Fruit fly (Drosophila melanogaster) whole organism, embryonic: ENCODE measurements around the gene CG13884.

Experiments
- Atf3 ChIP-seq: fragments of 200-800 bp; sonication (Bioruptor generic); optimal IDR thresholded peaks from 3 replicates; lab custom pipeline; 2016; ENCODE audit warnings: missing biosample characterization, missing genetic modification characterization
- Bteb2 ChIP-seq: fragments of 200-800 bp; sonication (Bioruptor generic); optimal IDR thresholded peaks from 2 replicates; lab custom pipeline; 2016; ENCODE audit warnings: missing biosample characterization, missing genetic modification characterization
- CG10543 ChIP-seq: fragments of 200-800 bp; sonication (Bioruptor generic); optimal IDR thresholded peaks from 3 replicates; lab custom pipeline; 2017; ENCODE audit warnings: missing biosample characterization, mild to moderate bottlenecking, missing genetic modification characterization, moderate library complexity
- CG11398 ChIP-seq: fragments of 200-800 bp; sonication (Bioruptor generic); optimal IDR thresholded peaks from 2 replicates; lab custom pipeline; 2016; ENCODE audit warnings: missing biosample characterization, missing genetic modification characterization
- CG11504 ChIP-seq: fragments of 200-800 bp; sonication (Bioruptor generic); optimal IDR thresholded peaks from 3 replicates; lab custom pipeline; 2019; ENCODE audit warnings: missing biosample characterization, mild to moderate bottlenecking, missing genetic modification characterization, moderate library complexity
- CG12299 ChIP-seq: fragments of 200-800 bp; sonication (Bioruptor generic); optimal IDR thresholded peaks from 2 replicates; lab custom pipeline; 2018; ENCODE audit warnings: missing biosample characterization, mild to moderate bottlenecking, missing genetic modification characterization
- CG12744 ChIP-seq: fragments of 200-800 bp; sonication (Bioruptor generic); optimal IDR thresholded peaks from 2 replicates; lab custom pipeline; 2016; ENCODE audit warnings: missing biosample characterization, missing genetic modification characterization
- CG13424 ChIP-seq: fragments of 200-800 bp; sonication (Bioruptor generic); optimal IDR thresholded peaks from 2 replicates; lab custom pipeline; 2019; ENCODE audit warnings: missing biosample characterization, mild to moderate bottlenecking, missing genetic modification characterization, moderate library complexity
- CG1647 ChIP-seq: fragments of 200-800 bp; sonication (Bioruptor generic); optimal IDR thresholded peaks from 3 replicates; lab custom pipeline; 2016; ENCODE audit warnings: missing biosample characterization, missing genetic modification characterization
- CG31441 ChIP-seq: fragments of 200-800 bp; sonication (Bioruptor generic); IDR thresholded peaks from 2 replicates; pipeline ENCODE4 v1.3.6; 2022; ENCODE audit warnings: missing biosample characterization, missing genetic modification characterization
- CG3847 ChIP-seq: fragments of 200-800 bp; sonication (Bioruptor generic); IDR thresholded peaks from 2 replicates; pipeline ENCODE4 v1.3.6; 2022; ENCODE audit warnings: missing biosample characterization, missing genetic modification characterization
- CG6175 ChIP-seq: fragments of 200-800 bp; sonication (Bioruptor generic); IDR thresholded peaks from 3 replicates; pipeline ENCODE4 v1.3.6; 2022; ENCODE audit warnings: missing biosample characterization, missing genetic modification characterization
- CG6254 ChIP-seq: fragments of 200-800 bp; sonication (Bioruptor generic); optimal IDR thresholded peaks from 3 replicates; lab custom pipeline; 2017; ENCODE audit warnings: mild to moderate bottlenecking, missing biosample characterization, missing genetic modification reagents, missing genetic modification characterization
- CG7271 ChIP-seq: fragments of 200-800 bp; sonication (Bioruptor generic); optimal IDR thresholded peaks from 2 replicates; lab custom pipeline; 2018; ENCODE audit warnings: missing biosample characterization, mild to moderate bottlenecking, missing genetic modification characterization, moderate library complexity
- CG7372 ChIP-seq: fragments of 200-800 bp; sonication (Bioruptor generic); IDR thresholded peaks from 2 replicates; pipeline ENCODE4 v1.3.6; 2022; ENCODE audit warnings: missing biosample characterization, missing genetic modification characterization
- CG8089 ChIP-seq: fragments of 200-800 bp; sonication (Bioruptor generic); optimal IDR thresholded peaks from 3 replicates; lab custom pipeline; 2016; ENCODE audit warnings: missing biosample characterization, missing genetic modification characterization
- CG8359 ChIP-seq: fragments of 200-800 bp; sonication (Bioruptor generic); optimal IDR thresholded peaks from 2 replicates; lab custom pipeline; 2017; ENCODE audit warnings: missing biosample characterization, mild to moderate bottlenecking, missing genetic modification characterization, borderline replicate concordance
- D19A ChIP-seq: fragments of 200-800 bp; optimal IDR thresholded peaks from 3 replicates; lab custom pipeline; 2019; ENCODE audit warnings: missing biosample characterization, mild to moderate bottlenecking, missing genetic modification characterization, moderate library complexity
- D19B ChIP-seq: fragments of 200-800 bp; sonication (Bioruptor generic); optimal IDR thresholded peaks from 2 replicates; lab custom pipeline; 2017; ENCODE audit warnings: missing biosample characterization, mild to moderate bottlenecking, missing genetic modification characterization
- Drgx ChIP-seq: fragments of 200-800 bp; sonication (Bioruptor generic); IDR thresholded peaks from 2 replicates; pipeline ENCODE4 v1.3.6; 2022; ENCODE audit warnings: missing biosample characterization, missing genetic modification characterization
- Lhr ChIP-seq: fragments of 200-800 bp; sonication (Bioruptor generic); optimal IDR thresholded peaks from 3 replicates; lab custom pipeline; 2017; ENCODE audit warnings: mild to moderate bottlenecking, missing biosample characterization, missing genetic modification reagents, missing genetic modification characterization
- NC2β ChIP-seq: fragments of 200-800 bp; sonication (Bioruptor generic); optimal IDR thresholded peaks from 2 replicates; lab custom pipeline; 2016; ENCODE audit warnings: missing biosample characterization, missing genetic modification characterization
- NFAT ChIP-seq: fragments of 200-800 bp; sonication (Bioruptor generic); IDR thresholded peaks from 2 replicates; pipeline ENCODE4 v1.3.6; 2022; ENCODE audit warnings: missing biosample characterization, missing genetic modification characterization
- Nf-YC ChIP-seq: fragments of 200-800 bp; optimal IDR thresholded peaks from 3 replicates; lab custom pipeline; 2019; ENCODE audit warnings: missing biosample characterization, mild to moderate bottlenecking, missing genetic modification characterization, moderate library complexity
- Optix ChIP-seq: fragments of 200-800 bp; sonication (Bioruptor generic); IDR thresholded peaks from 3 replicates; pipeline ENCODE4 v1.3.6; 2022; ENCODE audit warnings: missing biosample characterization, missing genetic modification characterization
- Pdp1 ChIP-seq, 2 experiments: fragments of 200-800 bp; sonication (Bioruptor generic); optimal IDR thresholded peaks; 3 replicates each; lab custom pipeline; 2016; ENCODE audit warnings: missing biosample characterization in 2 of 2, missing genetic modification characterization in 2 of 2, mild to moderate bottlenecking in 1 of 2, moderate library complexity in 1 of 2
- Rx ChIP-seq: fragments of 200-800 bp; sonication (Bioruptor generic); IDR thresholded peaks from 2 replicates; pipeline ENCODE4 v1.3.6; 2022; ENCODE audit warnings: missing biosample characterization, missing genetic modification characterization
- Scr ChIP-seq: fragments of 200-800 bp; sonication (Bioruptor generic); IDR thresholded peaks from 2 replicates; pipeline ENCODE4 v1.3.6; 2022; ENCODE audit warnings: missing biosample characterization, missing genetic modification characterization; ENCODE audit not compliant: partially characterized antibody
- Xbp1 ChIP-seq: fragments of 200-800 bp; sonication (Bioruptor generic); optimal IDR thresholded peaks from 3 replicates; lab custom pipeline; 2016; ENCODE audit warnings: missing biosample characterization, mild to moderate bottlenecking, missing genetic modification characterization
- amos ChIP-seq: fragments of 200-800 bp; sonication (Bioruptor generic); IDR thresholded peaks from 2 replicates; pipeline ENCODE4 v1.3.6; 2022; ENCODE audit warnings: missing biosample characterization, missing genetic modification characterization; ENCODE audit not compliant: partially characterized antibody
- ara ChIP-seq: fragments of 200-800 bp; sonication (Bioruptor generic); IDR thresholded peaks from 2 replicates; pipeline ENCODE4 v1.3.6; 2022; ENCODE audit warnings: missing biosample characterization, missing genetic modification characterization
- ase ChIP-seq: fragments of 200-800 bp; sonication (Bioruptor generic); IDR thresholded peaks from 3 replicates; pipeline ENCODE4 v1.3.6; 2022; ENCODE audit warnings: missing biosample characterization, missing genetic modification characterization
- bigmax ChIP-seq: fragments of 200-800 bp; sonication (Bioruptor generic); optimal IDR thresholded peaks from 2 replicates; lab custom pipeline; 2018; ENCODE audit warnings: missing biosample characterization, mild to moderate bottlenecking, missing genetic modification characterization
- bowl ChIP-seq: fragments of 200-800 bp; sonication (Bioruptor generic); IDR thresholded peaks from 2 replicates; pipeline ENCODE4 v1.3.6; 2022; ENCODE audit warnings: missing biosample characterization, missing genetic modification characterization
- da ChIP-seq: fragments of 200-800 bp; sonication (Bioruptor generic); optimal IDR thresholded peaks from 2 replicates; lab custom pipeline; 2016; ENCODE audit warnings: missing biosample characterization, missing genetic modification characterization
- dimm ChIP-seq: fragments of 200-800 bp; sonication (Bioruptor generic); IDR thresholded peaks from 2 replicates; pipeline ENCODE4 v1.3.6; 2022; ENCODE audit warnings: missing biosample characterization, missing genetic modification characterization
- disco-r ChIP-seq: fragments of 200-800 bp; sonication (Bioruptor generic); optimal IDR thresholded peaks from 2 replicates; lab custom pipeline; 2016; ENCODE audit warnings: missing biosample characterization, missing genetic modification characterization
- dysf ChIP-seq: fragments of 200-800 bp; sonication (Bioruptor generic); IDR thresholded peaks from 3 replicates; pipeline ENCODE4 v1.3.6; 2022; ENCODE audit warnings: missing biosample characterization, missing genetic modification characterization
- esg ChIP-seq: fragments of 200-800 bp; sonication (Bioruptor generic); conservative IDR thresholded peaks from 2 replicates; pipeline ENCODE4 v1.3.6; 2022; ENCODE audit warnings: missing biosample characterization, missing genetic modification characterization
- fd64A ChIP-seq: fragments of 200-800 bp; sonication (Bioruptor generic); optimal IDR thresholded peaks from 3 replicates; lab custom pipeline; 2018; ENCODE audit warnings: missing biosample characterization, mild to moderate bottlenecking, missing genetic modification characterization
- insv ChIP-seq, 2 experiments: fragments of 200-800 bp; sonication (Bioruptor generic); optimal IDR thresholded peaks; 3 replicates each; lab custom pipeline; 2016 to 2018; ENCODE audit warnings: missing biosample characterization in 2 of 2, missing genetic modification characterization in 2 of 2
- jumu ChIP-seq: fragments of 200-800 bp; sonication (Bioruptor generic); optimal IDR thresholded peaks from 3 replicates; lab custom pipeline; 2016; ENCODE audit warnings: missing biosample characterization, missing genetic modification characterization
- nerfin-1 ChIP-seq: fragments of 200-800 bp; sonication (Bioruptor generic); optimal IDR thresholded peaks from 3 replicates; lab custom pipeline; 2019; ENCODE audit warnings: missing biosample characterization, mild to moderate bottlenecking, missing genetic modification characterization, moderate library complexity
- nmo ChIP-seq: fragments of 200-800 bp; sonication (Bioruptor generic); optimal IDR thresholded peaks from 2 replicates; lab custom pipeline; 2018; ENCODE audit warnings: missing biosample characterization, mild to moderate bottlenecking, missing genetic modification characterization, moderate library complexity
- pros ChIP-seq: fragments of 200-800 bp; sonication (Bioruptor generic); optimal IDR thresholded peaks from 3 replicates; lab custom pipeline; 2019; ENCODE audit warnings: missing biosample characterization, mild to moderate bottlenecking, missing genetic modification characterization, moderate library complexity
- sd ChIP-seq: fragments of 200-800 bp; sonication (Bioruptor generic); optimal IDR thresholded peaks from 3 replicates; lab custom pipeline; 2018; ENCODE audit warnings: missing biosample characterization, mild to moderate bottlenecking, missing genetic modification characterization, moderate library complexity
- sisA ChIP-seq: fragments of 200-800 bp; sonication (Bioruptor generic); IDR thresholded peaks from 2 replicates; pipeline ENCODE4 v1.3.6; 2022; ENCODE audit warnings: missing biosample characterization, missing genetic modification characterization
- tna ChIP-seq: fragments of 200-800 bp; sonication (Bioruptor generic); IDR thresholded peaks from 2 replicates; pipeline ENCODE4 v1.3.6; 2022; ENCODE audit warnings: missing biosample characterization, missing genetic modification characterization; ENCODE audit not compliant: partially characterized antibody
- ttk ChIP-seq: fragments of 200-800 bp; sonication (Bioruptor generic); IDR thresholded peaks from 2 replicates; pipeline ENCODE4 v2.1.2; 2022; ENCODE audit warnings: missing biosample characterization, missing genetic modification characterization
- wek ChIP-seq: fragments of 200-800 bp; sonication (Bioruptor generic); optimal IDR thresholded peaks from 3 replicates; lab custom pipeline; 2018; ENCODE audit warnings: missing biosample characterization, mild to moderate bottlenecking, missing genetic modification characterization, moderate library complexity

CG13884 gene

DNA sequence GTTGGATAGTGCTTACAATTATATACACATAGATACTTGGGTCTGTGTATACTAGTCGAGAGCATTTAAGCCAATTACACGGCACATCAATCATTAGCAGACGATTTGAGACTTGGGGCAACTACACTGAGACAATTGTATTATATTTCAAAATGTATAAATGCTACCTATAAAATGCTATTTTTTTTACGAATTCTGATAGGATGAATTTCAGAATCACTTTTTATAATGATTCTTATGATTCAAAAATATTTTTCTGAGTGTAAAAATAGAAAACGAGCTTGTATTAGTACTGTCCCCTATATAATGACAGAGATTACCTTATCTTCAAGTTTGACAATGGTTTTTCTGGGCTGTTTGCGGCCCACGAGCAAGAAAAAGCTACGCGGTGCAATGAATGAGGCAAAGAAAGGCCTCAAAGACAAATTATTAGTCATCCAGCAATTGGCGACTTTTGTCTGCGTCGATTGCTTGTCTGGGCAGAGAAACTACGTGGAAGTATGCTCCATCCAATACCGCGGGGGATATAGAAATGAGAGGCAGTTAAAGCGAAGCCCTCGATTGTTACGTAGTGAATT lies 15.5 kb downstream of the CG13884 start (continued):
- TF ChIP-seq CG6254 (GFP tag; lab: Kevin White, UChicago), result peak; percentile 50
- TF ChIP-seq pros (GFP tag; lab: Kevin White, UChicago), result no peak
- TF ChIP-seq ase (GFP tag; lab: Robert Waterston, UW), result peak; percentile 69; the same call in 2 of the 3 replicates
- TF ChIP-seq CG12299 (tag; lab: Kevin White, UChicago), result peak; percentile 1
- peak; percentile 87 for TF ChIP-seq CG31441 (GFP tag; lab: Robert Waterston, UW)
- peak; percentile 71 for TF ChIP-seq Drgx
- peak; percentile 70 for TF ChIP-seq ara (GFP tag; lab: Robert Waterston, UW)
- TF ChIP-seq Pdp1 (GFP tag; optimal IDR thresholded peaks at IDR 0.05; lab: Kevin White, UChicago), result peak; percentile 64 to 65
- TF ChIP-seq CG11504 (tag; lab: Kevin White, UChicago), result no peak
- no peak for TF ChIP-seq Nf-YC (tag; lab: Kevin White, UChicago)
- TF ChIP-seq wek (GFP tag; lab: Kevin White, UChicago), result no peak
- no peak for TF ChIP-seq amos (GFP tag; lab: Robert Waterston, UW)
- TF ChIP-seq jumu (GFP tag; lab: Kevin White, UChicago), result no peak
- no peak for TF ChIP-seq da
- no peak for TF ChIP-seq bigmax (GFP tag; lab: Kevin White, UChicago)
- no peak for TF ChIP-seq sd
- TF ChIP-seq bowl (GFP tag; lab: Robert Waterston, UW), result no peak
- no peak for TF ChIP-seq D19A (tag; lab: Kevin White, UChicago)
- no peak for TF ChIP-seq CG7271 (tag; lab: Kevin White, UChicago)
- no peak for TF ChIP-seq Atf3 (GFP tag; lab: Kevin White, UChicago)
- no peak for TF ChIP-seq Lhr (GFP tag; lab: Kevin White, UChicago)
- no peak for TF ChIP-seq fd64A (GFP tag; lab: Kevin White, UChicago)
- no peak for TF ChIP-seq CG6175 (GFP tag; lab: Robert Waterston, UW)
- TF ChIP-seq Xbp1 (GFP tag; lab: Kevin White, UChicago), result peak; percentile 72
- no peak for TF ChIP-seq CG8359 (GFP tag; lab: Kevin White, UChicago)
- peak; percentile 64 for TF ChIP-seq CG13424
- peak; percentile 88 for TF ChIP-seq ttk (GFP tag; lab: Robert Waterston, UW)
- TF ChIP-seq Optix, result no peak
- TF ChIP-seq CG3847 (GFP tag; lab: Robert Waterston, UW), result peak; percentile 45; the same call in 1 of the 2 replicates
- peak; percentile 59 for TF ChIP-seq CG1647
- TF ChIP-seq disco-r (GFP tag; lab: Kevin White, UChicago), result no peak
- TF ChIP-seq CG12744, result peak; percentile 20
- peak; percentile 58 for TF ChIP-seq D19B (GFP tag; lab: Kevin White, UChicago)
- peak; percentile 63; the same call in 1 of the 2 replicates for TF ChIP-seq dimm (GFP tag; lab: Robert Waterston, UW)
- TF ChIP-seq CG10543 (GFP tag; lab: Kevin White, UChicago), result no peak
- TF ChIP-seq CG7372 (GFP tag; lab: Robert Waterston, UW), result no peak
- TF ChIP-seq CG8089 (GFP tag; lab: Kevin White, UChicago), result no peak
- no peak for TF ChIP-seq CG11398 (GFP tag; lab: Kevin White, UChicago)
- TF ChIP-seq Bteb2 (GFP tag; lab: Kevin White, UChicago), result peak; percentile 43
- peak; percentile 55; the same call in 1 of the 2 replicates for TF ChIP-seq Rx (GFP tag; lab: Robert Waterston, UW)
- peak; percentile 52 for TF ChIP-seq esg
- TF ChIP-seq nerfin-1 (tag; lab: Kevin White, UChicago), result peak; percentile 45
- TF ChIP-seq NC2β (GFP tag; lab: Kevin White, UChicago), result no peak
- TF ChIP-seq Scr, result no peak
- no peak for TF ChIP-seq insv (GFP tag; optimal IDR thresholded peaks at IDR 0.05; lab: Kevin White, UChicago)
- TF ChIP-seq NFAT, result peak; percentile 39; the same call in 1 of the 2 replicates
- peak; percentile 67 for TF ChIP-seq nmo
- peak; percentile 85 for TF ChIP-seq sisA (GFP tag; lab: Robert Waterston, UW)
- peak; percentile 86 for TF ChIP-seq dysf (GFP tag; lab: Robert Waterston, UW)
- TF ChIP-seq tna, result no peak
